Worm (Caenorhabditis elegans): ENCODE results near the gene clec-76.

DNA sequence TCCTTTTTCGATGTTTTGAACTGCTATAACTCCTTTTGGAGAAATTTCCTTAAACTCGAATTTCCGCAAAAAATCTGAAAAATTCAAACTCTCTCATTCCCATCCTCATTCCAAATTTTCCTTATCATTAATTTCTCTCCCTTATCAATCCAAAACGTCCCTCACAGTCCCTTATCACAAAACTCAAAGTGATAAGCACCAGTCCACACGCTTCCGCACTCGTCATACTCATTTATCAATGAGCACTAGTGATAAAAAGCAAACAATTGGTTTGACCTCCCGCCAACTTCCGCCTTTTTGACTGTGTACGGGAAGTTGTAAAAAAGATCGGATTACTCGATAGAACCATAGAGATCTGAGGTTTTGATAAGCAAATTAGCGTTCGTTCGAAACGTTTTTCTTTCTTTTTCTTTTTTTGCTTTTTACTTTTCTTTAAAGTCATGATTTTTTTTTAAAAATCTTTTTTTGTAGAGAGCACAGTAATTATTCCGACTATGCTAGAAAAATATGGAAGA is 23.6 kb downstream of the clec-76 start, which contains the start of gene clec-78:
- TF ChIP-seq ztf-11 (tag; optimal IDR thresholded peaks at IDR 0.05), result no peak
- no peak for TF ChIP-seq tbx-8 (GFP tag; optimal IDR thresholded peaks at IDR 0.05)
- TF ChIP-seq nhr-28 (tag; optimal IDR thresholded peaks at IDR 0.05), result no peak
- no peak for TF ChIP-seq unc-62 (GFP tag; optimal IDR thresholded peaks at IDR 0.05)
- no peak for TF ChIP-seq pha-4 (tag; optimal IDR thresholded peaks at IDR 0.05)
- TF ChIP-seq lin-13 (tag; optimal IDR thresholded peaks at IDR 0.05), result no peak
- TF ChIP-seq mep-1 (tag; optimal IDR thresholded peaks at IDR 0.05), result no peak
- no peak for TF ChIP-seq zip-8 (tag; optimal IDR thresholded peaks at IDR 0.05)

Data from whole organism, mixed stage, embryonic.